Worm (Caenorhabditis elegans) whole organism, late embryonic: ENCODE data around the gene kbp-2.

Source experiments
- C08G9.2 ChIP-seq: sonication (generic microtip); optimal IDR thresholded peaks from 2 replicates; lab custom pipeline; 2016; ENCODE audit warnings: mild to moderate bottlenecking, missing genetic modification characterization, moderate library complexity, missing compliant biosample characterization
- C38D4.7 ChIP-seq: fragments of 200-800 bp; sonication (Bioruptor generic); optimal IDR thresholded peaks from 2 replicates; lab custom pipeline; 2018; ENCODE audit warnings: mild to moderate bottlenecking, missing genetic modification characterization, moderate library complexity, missing compliant biosample characterization
- F13H6.1 ChIP-seq: sonication (generic microtip); optimal IDR thresholded peaks from 2 replicates; lab custom pipeline; 2016; ENCODE audit warnings: missing genetic modification characterization, missing compliant biosample characterization
- K02D7.2 ChIP-seq: sonication (generic microtip); optimal IDR thresholded peaks from 2 replicates; lab custom pipeline; 2017; ENCODE audit warnings: mild to moderate bottlenecking, missing genetic modification characterization, missing compliant biosample characterization
- T23F11.4 ChIP-seq: fragments of 200-800 bp; sonication (Bioruptor generic); optimal IDR thresholded peaks from 2 replicates; lab custom pipeline; 2018; ENCODE audit warnings: mild to moderate bottlenecking, missing genetic modification characterization, missing compliant biosample characterization
- Y22D7AL.16 ChIP-seq: sonication (generic microtip); optimal IDR thresholded peaks from 2 replicates; lab custom pipeline; 2016; ENCODE audit warnings: missing genetic modification characterization, missing compliant biosample characterization
- ahr-1 ChIP-seq: sonication (generic microtip); optimal IDR thresholded peaks from 2 replicates; lab custom pipeline; 2016; ENCODE audit warnings: missing genetic modification characterization, missing compliant biosample characterization
- ama-1 ChIP-seq: fragments of 150-350 bp; optimal IDR thresholded peaks from 2 replicates; lab custom pipeline; 2014
- ceh-14 ChIP-seq: sonication (generic microtip); optimal IDR thresholded peaks from 2 replicates; lab custom pipeline; 2016; ENCODE audit warnings: missing genotype, missing genetic modification characterization, missing compliant biosample characterization
- ceh-19 ChIP-seq: fragments of 200-800 bp; sonication (Bioruptor generic); optimal IDR thresholded peaks from 2 replicates; lab custom pipeline; 2018; ENCODE audit warnings: mild to moderate bottlenecking, missing genetic modification characterization, missing compliant biosample characterization
- ceh-2 ChIP-seq: sonication (generic microtip); optimal IDR thresholded peaks from 2 replicates; lab custom pipeline; 2016; ENCODE audit warnings: missing genotype, missing genetic modification characterization, missing compliant biosample characterization
- ceh-24 ChIP-seq: sonication (generic microtip); optimal IDR thresholded peaks from 2 replicates; lab custom pipeline; 2016; ENCODE audit warnings: mild to moderate bottlenecking, missing genetic modification characterization, missing compliant biosample characterization
- ceh-30 ChIP-seq: fragments of 150-350 bp; optimal IDR thresholded peaks from 2 replicates; lab custom pipeline; 2014; ENCODE audit warnings: missing biosample characterization, missing genetic modification characterization
- ceh-34 ChIP-seq: sonication (generic microtip); optimal IDR thresholded peaks from 2 replicates; lab custom pipeline; 2016; ENCODE audit warnings: mild to moderate bottlenecking, missing genetic modification characterization, missing compliant biosample characterization
- ceh-45 ChIP-seq: fragments of 200-800 bp; sonication (Bioruptor generic); IDR thresholded peaks from 2 replicates; pipeline ENCODE4 v1.3.6; 2022; ENCODE audit warnings: missing genetic modification reagents, missing genetic modification characterization, missing compliant biosample characterization
- ceh-48 ChIP-seq: sonication (generic microtip); optimal IDR thresholded peaks from 2 replicates; lab custom pipeline; 2016; ENCODE audit warnings: missing genetic modification characterization, inconsistent platforms, missing compliant biosample characterization
- ceh-6 ChIP-seq: fragments of 200-800 bp; sonication (Bioruptor generic); optimal IDR thresholded peaks from 2 replicates; lab custom pipeline; 2018; ENCODE audit warnings: mild to moderate bottlenecking, missing genetic modification characterization, missing compliant biosample characterization
- ceh-9 ChIP-seq: sonication (generic microtip); optimal IDR thresholded peaks from 2 replicates; lab custom pipeline; 2016; ENCODE audit warnings: mild to moderate bottlenecking, missing genetic modification characterization, inconsistent platforms, missing compliant biosample characterization
- che-1 ChIP-seq: sonication (generic microtip); optimal IDR thresholded peaks from 2 replicates; lab custom pipeline; 2016; ENCODE audit warnings: mild to moderate bottlenecking, missing genetic modification characterization, missing compliant biosample characterization
- dmd-4 ChIP-seq: sonication (generic microtip); optimal IDR thresholded peaks from 2 replicates; lab custom pipeline; 2016; ENCODE audit warnings: borderline replicate concordance, missing genetic modification characterization, missing compliant biosample characterization
- dve-1 ChIP-seq: sonication (generic microtip); optimal IDR thresholded peaks from 2 replicates; lab custom pipeline; 2017; ENCODE audit warnings: antibody characterized with exemption, mild to moderate bottlenecking, missing genetic modification characterization, missing compliant biosample characterization
- elt-2 ChIP-seq: sonication (generic microtip); optimal IDR thresholded peaks from 2 replicates; lab custom pipeline; 2016; ENCODE audit warnings: missing genetic modification reagents, missing genetic modification characterization, missing compliant biosample characterization
- ets-4 ChIP-seq: sonication (generic microtip); optimal IDR thresholded peaks from 2 replicates; lab custom pipeline; 2016; ENCODE audit warnings: missing genetic modification characterization, missing compliant biosample characterization
- fax-1 ChIP-seq: sonication (generic microtip); optimal IDR thresholded peaks from 2 replicates; lab custom pipeline; 2016; ENCODE audit warnings: missing genotype, missing genetic modification characterization, missing compliant biosample characterization
- fkh-10 ChIP-seq: fragments of 150-350 bp; optimal IDR thresholded peaks from 2 replicates; lab custom pipeline; 2014; ENCODE audit warnings: missing biosample characterization, missing genetic modification reagents, missing genetic modification characterization
- fkh-6 ChIP-seq: sonication (generic microtip); optimal IDR thresholded peaks from 2 replicates; lab custom pipeline; 2016; ENCODE audit warnings: missing genetic modification characterization, missing compliant biosample characterization
- gmeb-2 ChIP-seq: sonication (generic microtip); optimal IDR thresholded peaks from 2 replicates; lab custom pipeline; 2016; ENCODE audit warnings: missing genetic modification characterization, inconsistent platforms, missing compliant biosample characterization
- hlh-13 ChIP-seq: fragments of 200-800 bp; sonication (Bioruptor generic); optimal IDR thresholded peaks from 2 replicates; lab custom pipeline; 2018; ENCODE audit warnings: mild to moderate bottlenecking, missing genetic modification characterization, missing compliant biosample characterization
- hlh-15 ChIP-seq: sonication (generic microtip); optimal IDR thresholded peaks from 2 replicates; lab custom pipeline; 2016; ENCODE audit warnings: missing genetic modification characterization, missing compliant biosample characterization
- hlh-30 ChIP-seq: sonication (generic microtip); optimal IDR thresholded peaks from 2 replicates; lab custom pipeline; 2017; ENCODE audit warnings: antibody characterized with exemption, missing genetic modification characterization, missing compliant biosample characterization; ENCODE audit not compliant: insufficient read depth
- hlh-6 ChIP-seq: sonication (generic microtip); optimal IDR thresholded peaks from 2 replicates; lab custom pipeline; 2016; ENCODE audit warnings: missing genotype, missing genetic modification characterization, missing compliant biosample characterization
- hlh-8 ChIP-seq: sonication (generic microtip); optimal IDR thresholded peaks from 2 replicates; lab custom pipeline; 2016; ENCODE audit warnings: missing genotype, missing genetic modification characterization, missing compliant biosample characterization
- lim-6 ChIP-seq: sonication (generic microtip); optimal IDR thresholded peaks from 2 replicates; lab custom pipeline; 2016; ENCODE audit warnings: missing genetic modification characterization, missing compliant biosample characterization
- madf-2 ChIP-seq: sonication (generic microtip); optimal IDR thresholded peaks from 2 replicates; lab custom pipeline; 2017; ENCODE audit warnings: missing genetic modification characterization, missing compliant biosample characterization
- mec-3 ChIP-seq: sonication (generic microtip); optimal IDR thresholded peaks from 2 replicates; lab custom pipeline; 2016; ENCODE audit warnings: borderline replicate concordance, missing genetic modification characterization, missing compliant biosample characterization
- nhr-11 ChIP-seq: fragments of 150-350 bp; optimal IDR thresholded peaks from 2 replicates; lab custom pipeline; 2014; ENCODE audit warnings: missing biosample characterization, missing genetic modification characterization
- nhr-232 ChIP-seq: sonication (generic microtip); optimal IDR thresholded peaks from 2 replicates; lab custom pipeline; 2016; ENCODE audit warnings: missing genetic modification characterization, missing compliant biosample characterization
- npax-4 ChIP-seq: sonication (generic microtip); optimal IDR thresholded peaks from 2 replicates; lab custom pipeline; 2016; ENCODE audit warnings: missing genetic modification characterization, missing compliant biosample characterization
- odd-2 ChIP-seq: sonication (generic microtip); optimal IDR thresholded peaks from 2 replicates; lab custom pipeline; 2017; ENCODE audit warnings: antibody characterized with exemption, mild to moderate bottlenecking, missing genetic modification characterization, missing compliant biosample characterization
- pag-3 ChIP-seq: sonication (generic microtip); optimal IDR thresholded peaks from 2 replicates; lab custom pipeline; 2016; ENCODE audit warnings: missing compliant biosample characterization, missing genetic modification characterization, borderline replicate concordance
- pax-1 ChIP-seq: fragments of 150-350 bp; optimal IDR thresholded peaks from 2 replicates; lab custom pipeline; 2014; ENCODE audit warnings: missing biosample characterization, missing genetic modification characterization
- pha-2 ChIP-seq: sonication (generic microtip); optimal IDR thresholded peaks from 2 replicates; lab custom pipeline; 2017; ENCODE audit warnings: mild to moderate bottlenecking, missing genetic modification characterization, missing compliant biosample characterization
- pha-4 ChIP-seq: fragments of 150-350 bp; optimal IDR thresholded peaks from 2 replicates; lab custom pipeline; 2018; ENCODE audit warnings: missing biosample characterization, missing genetic modification reagents, missing genetic modification characterization
- pros-1 ChIP-seq: fragments of 150-350 bp; optimal IDR thresholded peaks from 2 replicates; lab custom pipeline; 2014; ENCODE audit warnings: missing biosample characterization, missing genetic modification reagents, missing genetic modification characterization
- ref-2 ChIP-seq: sonication (generic microtip); optimal IDR thresholded peaks from 2 replicates; lab custom pipeline; 2016; ENCODE audit warnings: missing genetic modification characterization, missing compliant biosample characterization
- rnt-1 ChIP-seq: sonication (generic microtip); optimal IDR thresholded peaks from 2 replicates; lab custom pipeline; 2016; ENCODE audit warnings: missing genetic modification characterization, missing compliant biosample characterization
- sdc-2 ChIP-seq: sonication (generic microtip); optimal IDR thresholded peaks from 2 replicates; lab custom pipeline; 2016; ENCODE audit warnings: missing genotype, missing genetic modification characterization, missing compliant biosample characterization
- syd-9 ChIP-seq: sonication (generic microtip); optimal IDR thresholded peaks from 2 replicates; lab custom pipeline; 2016; ENCODE audit warnings: mild to moderate bottlenecking, missing genetic modification characterization, moderate library complexity, missing compliant biosample characterization
- tbx-2 ChIP-seq: sonication (generic microtip); optimal IDR thresholded peaks from 2 replicates; lab custom pipeline; 2016; ENCODE audit warnings: missing genetic modification characterization, missing compliant biosample characterization
- tbx-7 ChIP-seq: sonication (generic microtip); optimal IDR thresholded peaks from 2 replicates; lab custom pipeline; 2016; ENCODE audit warnings: missing genotype, missing genetic modification characterization, missing compliant biosample characterization
- unc-3 ChIP-seq, 2 experiments: fragments of 200-800 bp in 1 of 2; sonication (Bioruptor generic) in 1 of 2; sonication (generic microtip) in 1 of 2; conservative IDR thresholded peaks in 1 of 2; optimal IDR thresholded peaks in 1 of 2; 2 replicates each; pipeline versions ENCODE4 v1.3.6 to Lab custom; 2016 to 2022; ENCODE audit warnings: missing compliant biosample characterization in 2 of 2, missing genetic modification characterization in 2 of 2, missing genetic modification reagents in 1 of 2
- unc-42 ChIP-seq: sonication (generic microtip); optimal IDR thresholded peaks from 2 replicates; lab custom pipeline; 2016; ENCODE audit warnings: missing genotype, missing genetic modification characterization, missing compliant biosample characterization
- unc-55 ChIP-seq: sonication (generic microtip); optimal IDR thresholded peaks from 2 replicates; lab custom pipeline; 2017; ENCODE audit warnings: missing biosample characterization, missing genetic modification reagents, missing genetic modification characterization
- unc-86 ChIP-seq: sonication (generic microtip); optimal IDR thresholded peaks from 2 replicates; lab custom pipeline; 2016; ENCODE audit warnings: missing genetic modification characterization, missing compliant biosample characterization

kbp-2 gene

ce11 chrIII:4947352-4947751, 43.7 kb upstream of the kbp-2 start:
- TF ChIP-seq mec-3 (peak; percentile 51), pag-3 (tag; lab: Kevin White, UChicago) (no peak), pros-1 (tag; lab: Kevin White, UChicago) (peak; percentile 47), ceh-34 (tag; lab: Kevin White, UChicago) (peak; percentile 84), unc-3 (GFP tag; conservative IDR thresholded peaks at IDR 0.05; lab: Robert Waterston, UW) (no peak), unc-3 (tag; optimal IDR thresholded peaks at IDR 0.05; lab: Kevin White, UChicago) (no peak), lim-6 (tag; lab: Kevin White, UChicago) (no peak), hlh-13 (GFP tag; lab: Kevin White, UChicago) (no peak), pha-2 (peak; percentile 10), ceh-48 (tag; lab: Kevin White, UChicago) (no peak), ceh-2 (tag; lab: Kevin White, UChicago) (peak; percentile 46), T23F11.4 (GFP tag; lab: Kevin White, UChicago) (peak; percentile 32), ceh-45 (GFP tag; lab: Robert Waterston, UW) (no peak), gmeb-2 (no peak), dve-1 (tag; lab: Kevin White, UChicago) (no peak), rnt-1 (tag; lab: Kevin White, UChicago) (peak; percentile 85), ceh-24 (no peak), unc-42 (peak; percentile 65), fax-1 (tag; lab: Kevin White, UChicago) (peak; percentile 52), tbx-2 (peak; percentile 86), syd-9 (tag; lab: Kevin White, UChicago) (peak; percentile 42), ceh-19 (GFP tag; lab: Kevin White, UChicago) (peak; percentile 84), ceh-30 (no peak), unc-55 (GFP tag; lab: Kevin White, UChicago) (no peak), C08G9.2 (tag; lab: Kevin White, UChicago) (peak; percentile 60), ama-1 (lab: Kevin White, UChicago) (no peak), sdc-2 (tag; lab: Kevin White, UChicago) (peak; percentile 55), ceh-9 (no peak), fkh-6 (no peak), ceh-14 (tag; lab: Kevin White, UChicago) (peak; percentile 66), npax-4 (tag; lab: Kevin White, UChicago) (no peak), hlh-6 (tag; lab: Kevin White, UChicago) (peak; percentile 75), hlh-30 (peak; percentile 77), ref-2 (tag; lab: Kevin White, UChicago) (peak; percentile 80), odd-2 (tag; lab: Kevin White, UChicago) (no peak), hlh-15 (tag; lab: Kevin White, UChicago) (no peak), nhr-11 (tag; lab: Kevin White, UChicago) (no peak), nhr-232 (tag; lab: Kevin White, UChicago) (peak; percentile 9), che-1 (tag; lab: Kevin White, UChicago) (no peak), elt-2 (tag; lab: Kevin White, UChicago) (no peak), ahr-1 (no peak), Y22D7AL.16 (tag; lab: Kevin White, UChicago) (no peak), C38D4.7 (GFP tag; lab: Kevin White, UChicago) (peak; percentile 18), madf-2 (tag; lab: Kevin White, UChicago) (no peak), ets-4 (tag; lab: Kevin White, UChicago) (peak; percentile 19), tbx-7 (tag; lab: Kevin White, UChicago) (no peak), unc-86 (tag; lab: Kevin White, UChicago) (peak; percentile 29), pax-1 (tag; lab: Kevin White, UChicago) (no peak), F13H6.1 (peak; percentile 33), K02D7.2 (tag; lab: Kevin White, UChicago) (peak; percentile 37), dmd-4 (peak; percentile 71), hlh-8 (tag; lab: Kevin White, UChicago) (peak; percentile 76), pha-4 (tag; lab: Kevin White, UChicago) (no peak), ceh-6 (peak; percentile 2), fkh-10 (GFP tag; lab: Kevin White, UChicago) (no peak)
